Worm (Caenorhabditis elegans) whole organism, L1 larva: ENCODE data around the gene Y39G8B.2.

Experiments
- C04F5.9 ChIP-seq: sonication (generic microtip); optimal IDR thresholded peaks from 2 replicates; lab custom pipeline; 2016; ENCODE audit warnings: missing genetic modification characterization, missing compliant biosample characterization
- Y116A8C.19 ChIP-seq: sonication (generic microtip); optimal IDR thresholded peaks from 2 replicates; lab custom pipeline; 2016; ENCODE audit warnings: missing compliant biosample characterization, missing genetic modification characterization, borderline replicate concordance
- aha-1 ChIP-seq: fragments of 150-350 bp; optimal IDR thresholded peaks from 2 replicates; lab custom pipeline; 2014; ENCODE audit warnings: missing biosample characterization, missing genetic modification characterization
- alr-1 ChIP-seq: fragments of 200-800 bp; sonication (Bioruptor generic); optimal IDR thresholded peaks from 2 replicates; lab custom pipeline; 2018; ENCODE audit warnings: borderline replicate concordance, mild to moderate bottlenecking, missing genetic modification characterization, missing compliant biosample characterization
- aly-2 ChIP-seq: fragments of 150-350 bp; optimal IDR thresholded peaks from 2 replicates; lab custom pipeline; 2014; ENCODE audit warnings: missing biosample characterization, missing genetic modification characterization
- ceh-63 ChIP-seq: fragments of 200-800 bp; sonication (Bioruptor generic); optimal IDR thresholded peaks from 2 replicates; lab custom pipeline; 2018; ENCODE audit warnings: mild to moderate bottlenecking, missing genetic modification characterization, missing compliant biosample characterization
- ceh-8 ChIP-seq: fragments of 200-800 bp; sonication (Bioruptor generic); optimal IDR thresholded peaks from 2 replicates; lab custom pipeline; 2018; ENCODE audit warnings: mild to moderate bottlenecking, missing genetic modification characterization, moderate library complexity, missing compliant biosample characterization
- ceh-88 ChIP-seq: fragments of 200-800 bp; sonication (Bioruptor generic); IDR thresholded peaks from 2 replicates; pipeline ENCODE4 v1.3.6; 2022; ENCODE audit warnings: missing genetic modification characterization, missing compliant biosample characterization
- ceh-90 ChIP-seq: sonication (generic microtip); optimal IDR thresholded peaks from 2 replicates; lab custom pipeline; 2016; ENCODE audit warnings: missing genetic modification characterization, missing compliant biosample characterization
- ces-1 ChIP-seq: fragments of 150-350 bp; optimal IDR thresholded peaks from 2 replicates; lab custom pipeline; 2014; ENCODE audit warnings: missing biosample characterization, missing genetic modification reagents, missing genetic modification characterization
- dpl-1 ChIP-seq, 3 experiments: fragments of 150-350 bp in 2 of 3; sonication (generic microtip) in 1 of 3; optimal IDR thresholded peaks; 2 replicates each; lab custom pipeline; 2014 to 2017; ENCODE audit warnings: missing biosample characterization in 3 of 3, missing genetic modification characterization in 3 of 3, missing genetic modification reagents in 3 of 3
- dsc-1 ChIP-seq: sonication (generic microtip); optimal IDR thresholded peaks from 2 replicates; lab custom pipeline; 2016; ENCODE audit warnings: mild to moderate bottlenecking, missing genetic modification characterization, missing compliant biosample characterization
- efl-3 ChIP-seq: fragments of 200-800 bp; sonication (Bioruptor generic); optimal IDR thresholded peaks from 2 replicates; lab custom pipeline; 2018; ENCODE audit warnings: mild to moderate bottlenecking, missing genetic modification characterization, missing compliant biosample characterization
- egl-27 ChIP-seq, 2 experiments: fragments of 150-350 bp in 1 of 2; sonication (generic microtip); optimal IDR thresholded peaks; 3 replicates each; lab custom pipeline; 2017 to 2018; ENCODE audit warnings: missing biosample characterization in 2 of 2, missing genetic modification characterization in 2 of 2, missing genetic modification reagents in 2 of 2
- elt-2 ChIP-seq: sonication (generic microtip); optimal IDR thresholded peaks from 2 replicates; lab custom pipeline; 2016; ENCODE audit warnings: missing genetic modification characterization, mild to moderate bottlenecking, inconsistent platforms, missing compliant biosample characterization, missing genetic modification reagents
- elt-3 ChIP-seq, 6 experiments: fragments of 150-350 bp in 1 of 6; sonication (generic microtip); optimal IDR thresholded peaks; 2 replicates each; lab custom pipeline; 2017 to 2018; ENCODE audit warnings: missing biosample characterization in 6 of 6, missing genetic modification characterization in 6 of 6, inconsistent platforms in 1 of 6
- ets-5 ChIP-seq: fragments of 200-800 bp; sonication (Bioruptor generic); IDR thresholded peaks from 2 replicates; pipeline ENCODE4 v1.3.6; 2022; ENCODE audit warnings: missing genetic modification characterization, missing compliant biosample characterization
- fkh-10 ChIP-seq: sonication (generic microtip); optimal IDR thresholded peaks from 2 replicates; lab custom pipeline; 2017; ENCODE audit warnings: missing biosample characterization, missing genetic modification reagents, missing genetic modification characterization
- fkh-8 ChIP-seq: sonication (generic microtip); optimal IDR thresholded peaks from 2 replicates; lab custom pipeline; 2016; ENCODE audit warnings: mild to moderate bottlenecking, missing genetic modification characterization, missing compliant biosample characterization
- hlh-17 ChIP-seq: fragments of 200-800 bp; sonication (Bioruptor generic); optimal IDR thresholded peaks from 2 replicates; lab custom pipeline; 2018; ENCODE audit warnings: missing genetic modification characterization, mild to moderate bottlenecking, missing compliant biosample characterization, moderate library complexity, borderline replicate concordance
- irx-1 ChIP-seq: sonication (generic microtip); optimal IDR thresholded peaks from 2 replicates; lab custom pipeline; 2016; ENCODE audit warnings: missing genetic modification characterization, missing compliant biosample characterization
- isw-1 ChIP-seq: fragments of 200-800 bp; sonication (Bioruptor generic); IDR thresholded peaks from 2 replicates; pipeline ENCODE4 v1.3.6; 2022; ENCODE audit warnings: missing genetic modification characterization, missing compliant biosample characterization
- jun-1 ChIP-seq: fragments of 150-350 bp; optimal IDR thresholded peaks from 2 replicates; lab custom pipeline; 2014; ENCODE audit warnings: missing biosample characterization, missing genetic modification reagents, missing genetic modification characterization
- lin-13 ChIP-seq: fragments of 150-350 bp; optimal IDR thresholded peaks from 2 replicates; lab custom pipeline; 2014; ENCODE audit warnings: missing biosample characterization, missing genetic modification reagents, missing genetic modification characterization
- lin-14 ChIP-seq: fragments of 200-800 bp; sonication (Bioruptor generic); optimal IDR thresholded peaks from 2 replicates; lab custom pipeline; 2018; ENCODE audit warnings: mild to moderate bottlenecking, missing genetic modification characterization, moderate library complexity, missing compliant biosample characterization
- lin-15B ChIP-seq: fragments of 150-350 bp; sonication (generic microtip); optimal IDR thresholded peaks from 3 replicates; lab custom pipeline; 2014; ENCODE audit warnings: missing biosample characterization, missing genetic modification characterization
- lin-39 ChIP-seq: fragments of 150-350 bp; optimal IDR thresholded peaks from 2 replicates; lab custom pipeline; 2014; ENCODE audit warnings: missing biosample characterization, missing genetic modification reagents, missing genetic modification characterization
- lsy-2 ChIP-seq, 2 experiments: fragments of 150-350 bp; optimal IDR thresholded peaks; 2 replicates each; lab custom pipeline; 2014; ENCODE audit warnings: missing biosample characterization in 2 of 2, missing genetic modification characterization in 2 of 2
- mab-9 ChIP-seq: fragments of 200-800 bp; sonication (Bioruptor generic); IDR thresholded peaks from 2 replicates; pipeline ENCODE4 v1.3.6; 2022; ENCODE audit warnings: missing genetic modification reagents, missing genetic modification characterization, missing compliant biosample characterization
- nhr-11 ChIP-seq: fragments of 150-350 bp; optimal IDR thresholded peaks from 2 replicates; lab custom pipeline; 2014; ENCODE audit warnings: missing biosample characterization, missing genetic modification characterization
- nhr-19 ChIP-seq: fragments of 200-800 bp; sonication (Bioruptor generic); conservative IDR thresholded peaks from 2 replicates; pipeline ENCODE4 v1.3.6; 2022; ENCODE audit warnings: missing genetic modification characterization, missing compliant biosample characterization
- nhr-20 ChIP-seq: sonication (generic microtip); optimal IDR thresholded peaks from 2 replicates; lab custom pipeline; 2016; ENCODE audit warnings: mild to moderate bottlenecking, missing genetic modification characterization, missing compliant biosample characterization
- nhr-237 ChIP-seq: fragments of 150-350 bp; optimal IDR thresholded peaks from 2 replicates; lab custom pipeline; 2014; ENCODE audit warnings: missing biosample characterization, missing genetic modification characterization
- nhr-28 ChIP-seq: fragments of 150-350 bp; optimal IDR thresholded peaks from 2 replicates; lab custom pipeline; 2014; ENCODE audit warnings: missing biosample characterization, missing genetic modification characterization
- nhr-47 ChIP-seq: sonication (generic microtip); optimal IDR thresholded peaks from 2 replicates; lab custom pipeline; 2016; ENCODE audit warnings: mild to moderate bottlenecking, missing genetic modification characterization, moderate library complexity, missing compliant biosample characterization
- nhr-76 ChIP-seq: sonication (generic microtip); optimal IDR thresholded peaks from 2 replicates; lab custom pipeline; 2017; ENCODE audit warnings: missing biosample characterization, missing genetic modification characterization
- nhr-84 ChIP-seq: sonication (generic microtip); optimal IDR thresholded peaks from 2 replicates; lab custom pipeline; 2017; ENCODE audit warnings: missing biosample characterization, missing genetic modification characterization
- nhr-85 ChIP-seq: sonication (generic microtip); peaks from one replicate; lab custom pipeline; 2016; ENCODE audit warnings: missing genetic modification characterization, inconsistent platforms, missing compliant biosample characterization
- nhr-90 ChIP-seq: sonication (generic microtip); optimal IDR thresholded peaks from 2 replicates; lab custom pipeline; 2016; ENCODE audit warnings: mild to moderate bottlenecking, missing genetic modification characterization, missing compliant biosample characterization; ENCODE audit not compliant: poor library complexity
- pag-3 ChIP-seq: sonication (generic microtip); optimal IDR thresholded peaks from 2 replicates; lab custom pipeline; 2017; ENCODE audit warnings: missing genetic modification characterization, mild to moderate bottlenecking, missing compliant biosample characterization, antibody characterized with exemption, borderline replicate concordance; ENCODE audit not compliant: insufficient read depth
- pax-3 ChIP-seq: fragments of 200-800 bp; sonication (Bioruptor generic); optimal IDR thresholded peaks from 2 replicates; lab custom pipeline; 2018; ENCODE audit warnings: mild to moderate bottlenecking, missing genetic modification characterization, moderate library complexity, missing compliant biosample characterization
- pqm-1 ChIP-seq: sonication (generic microtip); optimal IDR thresholded peaks from 3 replicates; lab custom pipeline; 2017; ENCODE audit warnings: missing biosample characterization, missing genetic modification characterization
- snpc-4 ChIP-seq: fragments of 150-350 bp; optimal IDR thresholded peaks from 2 replicates; lab custom pipeline; 2014; ENCODE audit warnings: missing biosample characterization, missing genetic modification characterization
- snu-23 ChIP-seq: sonication (generic microtip); optimal IDR thresholded peaks from 2 replicates; lab custom pipeline; 2016; ENCODE audit warnings: missing genetic modification characterization, missing compliant biosample characterization
- sox-4 ChIP-seq: sonication (generic microtip); optimal IDR thresholded peaks from 2 replicates; lab custom pipeline; 2016; ENCODE audit warnings: missing genetic modification characterization, missing compliant biosample characterization
- sptf-1 ChIP-seq: fragments of 150-350 bp; optimal IDR thresholded peaks from 2 replicates; lab custom pipeline; 2014; ENCODE audit warnings: missing biosample characterization, missing genetic modification characterization
- sup-37 ChIP-seq: fragments of 200-800 bp; sonication (Bioruptor generic); optimal IDR thresholded peaks from 2 replicates; lab custom pipeline; 2018; ENCODE audit warnings: mild to moderate bottlenecking, missing genetic modification characterization, missing compliant biosample characterization
- swsn-7 ChIP-seq: sonication (generic microtip); optimal IDR thresholded peaks from 2 replicates; lab custom pipeline; 2016; ENCODE audit warnings: missing genetic modification characterization, missing compliant biosample characterization
- unc-130 ChIP-seq: fragments of 150-350 bp; optimal IDR thresholded peaks from 2 replicates; lab custom pipeline; 2017; ENCODE audit warnings: missing biosample characterization, missing genetic modification characterization, inconsistent platforms
- unc-30 ChIP-seq: sonication (generic microtip); optimal IDR thresholded peaks from 2 replicates; lab custom pipeline; 2017; ENCODE audit warnings: missing biosample characterization, missing genetic modification characterization
- unc-62 ChIP-seq: fragments of 150-350 bp; optimal IDR thresholded peaks from 2 replicates; lab custom pipeline; 2014; ENCODE audit warnings: missing biosample characterization, missing genetic modification reagents, missing genetic modification characterization
- xbp-1 ChIP-seq: sonication (generic microtip); optimal IDR thresholded peaks from 2 replicates; lab custom pipeline; 2016; ENCODE audit warnings: missing genetic modification characterization, missing compliant biosample characterization
- zip-4 ChIP-seq: fragments of 200-800 bp; sonication (Bioruptor generic); optimal IDR thresholded peaks from 2 replicates; lab custom pipeline; 2018; ENCODE audit warnings: mild to moderate bottlenecking, missing genetic modification characterization, moderate library complexity, missing compliant biosample characterization

Y39G8B.2 gene

DNA sequence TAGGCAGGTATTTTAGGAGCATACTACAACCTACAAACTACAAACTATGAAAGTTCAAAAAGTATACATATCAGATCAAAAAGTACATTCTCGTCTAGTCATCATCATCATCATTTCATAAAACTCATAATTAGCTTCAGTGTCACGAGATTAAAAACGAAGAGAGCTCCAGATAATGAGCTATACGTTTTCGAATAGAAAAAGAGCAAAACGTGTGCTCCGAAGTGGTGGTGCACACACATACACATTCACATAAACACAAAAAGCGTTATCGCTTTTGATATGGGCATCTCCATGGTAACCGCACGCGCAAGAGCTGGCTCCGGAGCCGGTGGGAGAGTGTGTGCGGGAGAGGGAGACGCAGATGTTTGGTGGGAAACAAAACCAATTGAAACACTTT is 11.7 kb downstream of the Y39G8B.2 start:
- TF ChIP-seq ceh-63 (GFP tag; lab: Kevin White, UChicago): no peak
- no peak for TF ChIP-seq hlh-17
- no peak for TF ChIP-seq snu-23 (GFP tag; lab: Kevin White, UChicago)
- peak; percentile 87 for TF ChIP-seq fkh-8 (tag; lab: Kevin White, UChicago)
- no peak for TF ChIP-seq C04F5.9 (tag; lab: Kevin White, UChicago)
- TF ChIP-seq efl-3 (GFP tag; lab: Kevin White, UChicago): no peak
- no peak for TF ChIP-seq pax-3
- no peak for TF ChIP-seq unc-130 (tag; lab: Kevin White, UChicago)
- no peak for TF ChIP-seq sox-4 (tag; lab: Kevin White, UChicago)
- peak; percentile 15 for TF ChIP-seq fkh-10 (GFP tag; lab: Kevin White, UChicago)
- TF ChIP-seq egl-27 (tag; optimal IDR thresholded peaks at IDR 0.05; lab: Kevin White, UChicago): no peak
- no peak for TF ChIP-seq ets-5 (GFP tag; lab: Robert Waterston, UW)
- no peak for TF ChIP-seq Y116A8C.19
- TF ChIP-seq nhr-11 (tag; lab: Kevin White, UChicago): no peak
- TF ChIP-seq nhr-28 (tag; lab: Kevin White, UChicago): no peak
- TF ChIP-seq aly-2 (tag; lab: Kevin White, UChicago): no peak
- TF ChIP-seq dpl-1 (GFP tag; optimal IDR thresholded peaks at IDR 0.05; lab: Kevin White, UChicago): no peak
- peak; percentile 12 for TF ChIP-seq jun-1
- no peak for TF ChIP-seq sptf-1 (tag; lab: Kevin White, UChicago)
- TF ChIP-seq lsy-2 (tag; optimal IDR thresholded peaks at IDR 0.05; lab: Kevin White, UChicago): no peak
- no peak for TF ChIP-seq pqm-1 (tag; lab: Kevin White, UChicago)
- no peak for TF ChIP-seq lin-39 (tag; lab: Kevin White, UChicago)
- no peak for TF ChIP-seq zip-4 (GFP tag; lab: Kevin White, UChicago)
- no peak for TF ChIP-seq elt-2 (tag; lab: Kevin White, UChicago)
- TF ChIP-seq nhr-76 (tag; lab: Kevin White, UChicago): no peak
- no peak for TF ChIP-seq lin-13
- no peak for TF ChIP-seq unc-62 (GFP tag; lab: Kevin White, UChicago)
- TF ChIP-seq isw-1 (GFP tag; lab: Robert Waterston, UW): no peak
- TF ChIP-seq nhr-85: no peak
- no peak for TF ChIP-seq mab-9 (GFP tag; lab: Robert Waterston, UW)
- TF ChIP-seq lin-15B (tag; lab: Kevin White, UChicago): no peak
- TF ChIP-seq ces-1 (GFP tag; lab: Kevin White, UChicago): no peak
- no peak for TF ChIP-seq snpc-4 (tag; lab: Kevin White, UChicago)
- no peak for TF ChIP-seq nhr-84 (tag; lab: Kevin White, UChicago)
- TF ChIP-seq dsc-1 (tag; lab: Kevin White, UChicago): peak; percentile 67
- TF ChIP-seq xbp-1: no peak
- TF ChIP-seq alr-1 (tag; lab: Kevin White, UChicago): no peak
- TF ChIP-seq irx-1 (tag; lab: Kevin White, UChicago): no peak
- TF ChIP-seq ceh-88 (GFP tag; lab: Robert Waterston, UW): no peak
- no peak for TF ChIP-seq aha-1
- TF ChIP-seq pag-3 (tag; lab: Kevin White, UChicago): no peak
- TF ChIP-seq lin-14 (GFP tag; lab: Kevin White, UChicago): no peak
- TF ChIP-seq elt-3 (tag; optimal IDR thresholded peaks at IDR 0.05; lab: Kevin White, UChicago): no peak
- TF ChIP-seq swsn-7 (tag; lab: Kevin White, UChicago): peak; percentile 7
- no peak for TF ChIP-seq nhr-19 (GFP tag; lab: Robert Waterston, UW)
- TF ChIP-seq nhr-237: no peak
- TF ChIP-seq nhr-90 (tag; lab: Kevin White, UChicago): no peak
- peak; percentile 2 for TF ChIP-seq nhr-20
- TF ChIP-seq ceh-8 (GFP tag; lab: Kevin White, UChicago): peak; percentile 17
- no peak for TF ChIP-seq sup-37 (GFP tag; lab: Kevin White, UChicago)
- peak; percentile 26 for TF ChIP-seq nhr-47 (tag; lab: Kevin White, UChicago)
- TF ChIP-seq ceh-90 (tag; lab: Kevin White, UChicago): no peak
- no peak for TF ChIP-seq unc-30 (tag; lab: Kevin White, UChicago)
